Worm (Caenorhabditis elegans) whole organism, L4 larva: Measurements from ENCODE around the gene F59E12.15.

Source experiments
- F26F4.8 ChIP-seq: fragments of 200-800 bp; sonication (Bioruptor generic); conservative IDR thresholded peaks from 2 replicates; pipeline ENCODE4 v1.3.6; 2022; ENCODE audit warnings: missing genetic modification characterization, missing compliant biosample characterization
- F44E2.7 ChIP-seq: fragments of 200-800 bp; sonication (Bioruptor generic); IDR thresholded peaks from 2 replicates; pipeline ENCODE4 v2.1.2; 2022; ENCODE audit warnings: missing genetic modification characterization, missing compliant biosample characterization
- T20F7.1 ChIP-seq: fragments of 200-800 bp; sonication (Bioruptor generic); optimal IDR thresholded peaks from 2 replicates; lab custom pipeline; 2018; ENCODE audit warnings: mild to moderate bottlenecking, missing genetic modification characterization, missing compliant biosample characterization
- T26A8.4 ChIP-seq: fragments of 200-800 bp; sonication (Bioruptor generic); IDR thresholded peaks from 2 replicates; pipeline ENCODE4 v1.3.6; 2022; ENCODE audit warnings: missing genetic modification characterization, missing compliant biosample characterization
- Y105C5A.15 ChIP-seq: fragments of 200-800 bp; sonication (Bioruptor generic); IDR thresholded peaks from 2 replicates; pipeline ENCODE4 v1.3.6; 2022; ENCODE audit warnings: missing genetic modification characterization, missing compliant biosample characterization
- Y48G9A.11 ChIP-seq: fragments of 200-800 bp; sonication (Bioruptor generic); IDR thresholded peaks from 2 replicates; pipeline ENCODE4 v1.3.6; 2022; ENCODE audit warnings: missing genetic modification reagents, missing genetic modification characterization, missing compliant biosample characterization
- Y75B8A.6 ChIP-seq: fragments of 200-800 bp; sonication (Bioruptor generic); IDR thresholded peaks from 2 replicates; pipeline ENCODE4 v1.3.6; 2022; ENCODE audit warnings: missing genetic modification reagents, missing genetic modification characterization, missing compliant biosample characterization
- aha-1 ChIP-seq: fragments of 150-350 bp; peaks from one replicate; lab custom pipeline; 2014; ENCODE audit warnings: missing biosample characterization, missing genetic modification characterization
- aly-2 ChIP-seq: sonication (generic microtip); optimal IDR thresholded peaks from 2 replicates; lab custom pipeline; 2018; ENCODE audit warnings: missing biosample characterization, missing genetic modification characterization
- ama-1 ChIP-seq: fragments of 150-350 bp; optimal IDR thresholded peaks from 2 replicates; lab custom pipeline; 2014; ENCODE audit warnings: inconsistent platforms, mixed read lengths
- arid-1 ChIP-seq: fragments of 200-800 bp; sonication (Bioruptor generic); conservative IDR thresholded peaks from 2 replicates; pipeline ENCODE4 v1.3.6; 2022; ENCODE audit warnings: missing genetic modification reagents, missing genetic modification characterization, missing compliant biosample characterization
- attf-4 ChIP-seq: sonication (generic microtip); optimal IDR thresholded peaks from 3 replicates; lab custom pipeline; 2017; ENCODE audit warnings: missing biosample characterization, missing genetic modification characterization
- ceh-32 ChIP-seq: sonication (generic microtip); optimal IDR thresholded peaks from 2 replicates; lab custom pipeline; 2016; ENCODE audit warnings: mild to moderate bottlenecking, missing genetic modification characterization, missing compliant biosample characterization; ENCODE audit not compliant: poor library complexity
- ceh-62 ChIP-seq: sonication (generic microtip); optimal IDR thresholded peaks from 2 replicates; lab custom pipeline; 2017; ENCODE audit warnings: missing biosample characterization, missing genetic modification characterization
- ceh-82 ChIP-seq: sonication (generic microtip); optimal IDR thresholded peaks from 2 replicates; lab custom pipeline; 2017; ENCODE audit warnings: missing biosample characterization, missing genetic modification characterization
- cey-2 ChIP-seq: sonication (generic microtip); optimal IDR thresholded peaks from 3 replicates; lab custom pipeline; 2017; ENCODE audit warnings: missing genetic modification characterization, mild to moderate bottlenecking, missing compliant biosample characterization, antibody characterized with exemption, borderline replicate concordance; ENCODE audit not compliant: insufficient read depth
- dmd-8 ChIP-seq: fragments of 200-800 bp; sonication (Bioruptor generic); IDR thresholded peaks from 2 replicates; pipeline ENCODE4 v1.3.6; 2022; ENCODE audit warnings: missing genetic modification characterization, missing compliant biosample characterization
- dmd-9 ChIP-seq: fragments of 200-800 bp; sonication (Bioruptor generic); IDR thresholded peaks from 2 replicates; pipeline ENCODE4 v1.3.6; 2022; ENCODE audit warnings: missing genetic modification reagents, missing genetic modification characterization, missing compliant biosample characterization
- duxl-1 ChIP-seq: sonication (generic microtip); optimal IDR thresholded peaks from 2 replicates; lab custom pipeline; 2016; ENCODE audit warnings: mild to moderate bottlenecking, missing genetic modification characterization, moderate library complexity, missing compliant biosample characterization; ENCODE audit not compliant: poor library complexity
- dve-1 ChIP-seq: sonication (generic microtip); optimal IDR thresholded peaks from 2 replicates; lab custom pipeline; 2017; ENCODE audit warnings: antibody characterized with exemption, mild to moderate bottlenecking, missing genetic modification characterization, missing compliant biosample characterization; ENCODE audit not compliant: insufficient read depth
- fkh-10 ChIP-seq: fragments of 150-350 bp; optimal IDR thresholded peaks from 2 replicates; lab custom pipeline; 2014; ENCODE audit warnings: missing biosample characterization, missing genetic modification reagents, missing genetic modification characterization
- hif-1 ChIP-seq, 2 experiments: sonication (generic microtip); optimal IDR thresholded peaks; 2 replicates each; lab custom pipeline; 2016 to 2017; ENCODE audit warnings: missing compliant biosample characterization in 2 of 2, missing genetic modification characterization in 2 of 2, missing genetic modification reagents in 2 of 2, missing genotype in 2 of 2, mild to moderate bottlenecking in 1 of 2
- hlh-30 ChIP-seq: sonication (generic microtip); optimal IDR thresholded peaks from 2 replicates; lab custom pipeline; 2017; ENCODE audit warnings: antibody characterized with exemption, mild to moderate bottlenecking, missing genetic modification characterization, missing compliant biosample characterization; ENCODE audit not compliant: insufficient read depth
- hmg-1.1 ChIP-seq: fragments of 200-800 bp; sonication (Bioruptor generic); IDR thresholded peaks from 2 replicates; pipeline ENCODE4 v1.3.6; 2022; ENCODE audit warnings: missing genetic modification reagents, missing genetic modification characterization, missing compliant biosample characterization
- lin-13 ChIP-seq: fragments of 150-350 bp; optimal IDR thresholded peaks from 2 replicates; lab custom pipeline; 2014; ENCODE audit warnings: missing biosample characterization, missing genetic modification reagents, missing genetic modification characterization
- lin-38 ChIP-seq: fragments of 200-800 bp; sonication (Bioruptor generic); IDR thresholded peaks from 2 replicates; pipeline ENCODE4 v1.3.6; 2022; ENCODE audit warnings: missing genetic modification reagents, missing genetic modification characterization, missing compliant biosample characterization
- lin-39 ChIP-seq: fragments of 150-350 bp; optimal IDR thresholded peaks from 2 replicates; lab custom pipeline; 2014; ENCODE audit warnings: missing biosample characterization, missing genetic modification reagents, missing genetic modification characterization
- madf-9 ChIP-seq: fragments of 200-800 bp; sonication (Bioruptor generic); conservative IDR thresholded peaks from 2 replicates; pipeline ENCODE4 v1.3.6; 2022; ENCODE audit warnings: missing genetic modification reagents, missing genetic modification characterization, missing compliant biosample characterization
- mdl-1 ChIP-seq, 2 experiments: fragments of 150-350 bp in 1 of 2; sonication (generic microtip) in 1 of 2; optimal IDR thresholded peaks; 2 replicates each; lab custom pipeline; 2014 to 2017; ENCODE audit warnings: missing biosample characterization in 2 of 2, missing genetic modification characterization in 2 of 2
- mes-2 ChIP-seq: sonication (generic microtip); optimal IDR thresholded peaks from 2 replicates; lab custom pipeline; 2016; ENCODE audit warnings: missing genotype, mild to moderate bottlenecking, missing genetic modification characterization, missing compliant biosample characterization; ENCODE audit not compliant: poor library complexity, severe bottlenecking
- mxl-2 ChIP-seq: fragments of 200-800 bp; sonication (Bioruptor generic); conservative IDR thresholded peaks from 2 replicates; pipeline ENCODE4 v1.3.6; 2022; ENCODE audit warnings: missing genetic modification reagents, missing genetic modification characterization, missing compliant biosample characterization
- nhr-10 ChIP-seq: fragments of 150-350 bp; optimal IDR thresholded peaks from 2 replicates; lab custom pipeline; 2014; ENCODE audit warnings: missing biosample characterization, missing genetic modification characterization
- nhr-111 ChIP-seq: fragments of 200-800 bp; sonication (Bioruptor generic); optimal IDR thresholded peaks from 2 replicates; lab custom pipeline; 2018; ENCODE audit warnings: mild to moderate bottlenecking, missing genetic modification characterization, missing compliant biosample characterization
- nhr-25 ChIP-seq: sonication (generic microtip); optimal IDR thresholded peaks from 2 replicates; lab custom pipeline; 2017; ENCODE audit warnings: missing genetic modification characterization, mild to moderate bottlenecking, missing compliant biosample characterization, antibody characterized with exemption, moderate library complexity, borderline replicate concordance; ENCODE audit not compliant: insufficient read depth
- nhr-28 ChIP-seq: fragments of 150-350 bp; optimal IDR thresholded peaks from 2 replicates; lab custom pipeline; 2014; ENCODE audit warnings: missing biosample characterization, missing genetic modification characterization
- nhr-41 ChIP-seq: fragments of 200-800 bp; sonication (Bioruptor generic); IDR thresholded peaks from 2 replicates; pipeline ENCODE4 v1.3.6; 2022; ENCODE audit warnings: missing genetic modification reagents, missing genetic modification characterization, missing compliant biosample characterization
- nhr-6 ChIP-seq: fragments of 150-350 bp; optimal IDR thresholded peaks from 2 replicates; lab custom pipeline; 2014; ENCODE audit warnings: missing biosample characterization, missing genetic modification characterization
- nhr-76 ChIP-seq: fragments of 150-350 bp; optimal IDR thresholded peaks from 2 replicates; lab custom pipeline; 2014; ENCODE audit warnings: missing biosample characterization, missing genetic modification characterization
- nhr-77 ChIP-seq: fragments of 150-350 bp; optimal IDR thresholded peaks from 2 replicates; lab custom pipeline; 2014; ENCODE audit warnings: missing biosample characterization, missing genetic modification characterization
- pqm-1 ChIP-seq: sonication (generic microtip); optimal IDR thresholded peaks from 2 replicates; lab custom pipeline; 2017; ENCODE audit warnings: missing biosample characterization, missing genetic modification characterization
- saeg-2 ChIP-seq: fragments of 200-800 bp; sonication (Bioruptor generic); IDR thresholded peaks from 2 replicates; pipeline ENCODE4 v1.3.6; 2022; ENCODE audit warnings: missing genetic modification reagents, missing genetic modification characterization, missing compliant biosample characterization
- spr-1 ChIP-seq: sonication (generic microtip); optimal IDR thresholded peaks from 2 replicates; lab custom pipeline; 2016; ENCODE audit warnings: mild to moderate bottlenecking, missing genetic modification characterization, missing compliant biosample characterization
- tra-1 ChIP-seq: fragments of 200-800 bp; sonication (Bioruptor generic); IDR thresholded peaks from 2 replicates; pipeline ENCODE4 v1.3.6; 2022; ENCODE audit warnings: missing genetic modification reagents, missing genetic modification characterization, missing compliant biosample characterization
- unc-62 ChIP-seq, 3 experiments: fragments of 150-350 bp in 1 of 3; sonication (generic microtip); optimal IDR thresholded peaks in 2 of 3; peaks in 1 of 3; 1 replicate in 1 of 3; 2 replicates in 2 of 3; lab custom pipeline; 2014 to 2017; ENCODE audit warnings: missing biosample characterization in 3 of 3, missing genetic modification characterization in 3 of 3, missing genetic modification reagents in 3 of 3, missing genotype in 1 of 3
- zfp-2 ChIP-seq: sonication (generic microtip); optimal IDR thresholded peaks from 2 replicates; lab custom pipeline; 2016; ENCODE audit warnings: mild to moderate bottlenecking, missing genetic modification characterization, missing compliant biosample characterization
- zfp-3 ChIP-seq: fragments of 200-800 bp; sonication (Bioruptor generic); conservative IDR thresholded peaks from 2 replicates; pipeline ENCODE4 v1.3.6; 2022; ENCODE audit warnings: missing genetic modification reagents, missing genetic modification characterization, missing compliant biosample characterization

The F59E12.15 gene

DNA sequence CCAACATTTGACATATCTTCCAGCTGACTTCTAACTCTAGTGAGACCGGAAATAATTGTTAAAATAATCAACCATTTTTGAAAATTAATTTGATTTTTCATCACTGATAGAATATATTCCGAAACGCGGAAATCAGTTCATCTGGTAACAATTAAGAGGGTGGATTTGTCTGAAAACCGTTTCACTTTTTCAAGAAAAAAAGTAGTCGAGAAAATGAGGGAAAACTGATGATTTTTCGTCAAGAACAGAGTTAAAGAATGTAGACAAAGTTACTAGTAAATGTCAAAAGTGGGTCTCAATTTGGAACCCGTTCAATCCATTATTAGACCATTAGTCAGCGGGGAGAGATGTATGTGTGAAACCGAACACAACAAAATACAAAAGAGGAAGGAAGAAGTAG, 25.0 kb downstream of the F59E12.15 start, which contains the start of gene C17G10.6:
Gene C17G10.6, minus strand, starts transcription at position 101 of the 400 bp plus-strand sequence.
- TF ChIP-seq ceh-62 (tag; lab: Kevin White, UChicago) (no peak), ceh-82 (tag; lab: Kevin White, UChicago) (no peak), mdl-1 (tag; optimal IDR thresholded peaks at IDR 0.05; lab: Kevin White, UChicago) (no peak)

DNA sequence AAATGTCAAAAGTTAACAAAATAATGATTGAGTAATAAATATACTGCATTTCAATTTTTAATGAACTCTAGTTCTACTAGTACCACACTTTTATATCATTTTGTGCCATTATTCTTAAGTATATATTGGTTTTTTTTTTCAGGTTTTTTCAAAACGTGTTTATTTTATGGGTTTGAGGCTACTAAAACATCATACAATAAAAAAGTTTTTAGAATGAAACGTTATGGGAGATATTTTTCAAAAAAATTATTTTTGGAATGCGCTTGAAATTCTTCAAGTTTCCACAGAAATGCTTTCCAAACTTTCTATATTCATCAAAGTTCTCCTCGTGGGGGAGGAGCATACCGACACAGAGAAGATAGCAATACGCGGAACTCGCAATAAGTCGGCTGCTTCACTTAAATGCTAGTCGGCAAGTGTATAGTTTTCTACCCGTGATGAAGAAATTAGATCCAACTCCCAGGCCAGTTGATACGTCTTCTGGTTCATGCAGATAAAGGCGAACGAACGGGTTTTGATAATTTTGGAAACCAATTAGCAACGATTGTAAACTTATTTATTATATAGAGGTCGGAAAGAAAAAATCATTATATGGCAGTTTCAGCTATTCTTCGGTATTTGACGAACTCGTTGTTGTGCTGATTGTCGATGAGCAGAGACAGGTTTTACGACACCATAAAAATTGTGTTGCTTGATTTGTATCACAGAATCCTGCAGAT, 28.7 kb downstream of the F59E12.15 start, which contains the start of gene C17G10.10:
Gene C17G10.10, minus strand, starts transcription at position 51 of the 719 bp plus-strand sequence.
- TF ChIP-seq fkh-10 (GFP tag; lab: Kevin White, UChicago) (no peak), saeg-2 (GFP tag; lab: Robert Waterston, UW) (no peak), hif-1 (tag; optimal IDR thresholded peaks at IDR 0.05; lab: Kevin White, UChicago) (no peak), Y48G9A.11 (GFP tag; lab: Robert Waterston, UW) (no peak), unc-62 (GFP tag; optimal IDR thresholded peaks at IDR 0.05 in 1 of 2; lab: Kevin White, UChicago) (no peak), unc-62 (tag; optimal IDR thresholded peaks at IDR 0.05; lab: Kevin White, UChicago) (no peak), spr-1 (tag; lab: Kevin White, UChicago) (peak; percentile 76), dmd-9 (0 out of 2 replicates have a peak, but pooled peaks have one; percentile 18), ceh-32 (tag; lab: Kevin White, UChicago) (no peak), hlh-30 (tag; lab: Kevin White, UChicago) (peak; percentile 82), ceh-82 (tag; lab: Kevin White, UChicago) (no peak), nhr-25 (tag; lab: Kevin White, UChicago) (no peak), hmg-1.1 (GFP tag; lab: Robert Waterston, UW) (peak; percentile 58; the same call in 1 of the 2 replicates), pqm-1 (tag; lab: Kevin White, UChicago) (peak; percentile 33), zfp-3 (0 out of 2 replicates have a peak, but pooled peaks have one; percentile 31), aha-1 (tag; lab: Kevin White, UChicago) (peak; percentile 88), nhr-6 (tag; lab: Kevin White, UChicago) (peak; percentile 53), arid-1 (0 out of 2 replicates have a peak, but pooled peaks have one; percentile 44), dmd-8 (GFP tag; lab: Robert Waterston, UW) (no peak), zfp-2 (no peak), nhr-10 (no peak), dve-1 (tag; lab: Kevin White, UChicago) (peak; percentile 89), attf-4 (tag; lab: Kevin White, UChicago) (no peak), lin-39 (tag; lab: Kevin White, UChicago) (no peak), nhr-41 (GFP tag; lab: Robert Waterston, UW) (no peak), Y105C5A.15 (no peak), mes-2 (tag; lab: Kevin White, UChicago) (peak; percentile 86), cey-2 (no peak), nhr-77 (tag; lab: Kevin White, UChicago) (peak; percentile 25), madf-9 (no peak), mxl-2 (GFP tag; lab: Robert Waterston, UW) (no peak), Y75B8A.6 (no peak), ama-1 (peak; percentile 97), F26F4.8 (GFP tag; lab: Robert Waterston, UW) (no peak), nhr-28 (tag; lab: Kevin White, UChicago) (peak; percentile 72), tra-1 (GFP tag; lab: Robert Waterston, UW) (no peak), T26A8.4 (GFP tag; lab: Robert Waterston, UW) (peak; percentile 88; the same call in 1 of the 2 replicates), lin-13 (GFP tag; lab: Kevin White, UChicago) (peak; percentile 39), T20F7.1 (GFP tag; lab: Kevin White, UChicago) (peak; percentile 62), ceh-62 (tag; lab: Kevin White, UChicago) (no peak), duxl-1 (tag; lab: Kevin White, UChicago) (peak; percentile 78), lin-38 (GFP tag; lab: Robert Waterston, UW) (peak; percentile 69), aly-2 (tag; lab: Kevin White, UChicago) (no peak), nhr-111 (GFP tag; lab: Kevin White, UChicago) (peak; percentile 59), nhr-76 (tag; lab: Kevin White, UChicago) (no peak), F44E2.7 (GFP tag; lab: Robert Waterston, UW) (no peak)
